Worm (Caenorhabditis elegans) whole organism, young adult: ENCODE results near the gene eng-1.
A peak's percentile ranks its signal among the peaks of the same experiment; 100 is the strongest.

Experiments used
- B0261.1 ChIP-seq: sonication (generic microtip); optimal IDR thresholded peaks from 2 replicates; lab custom pipeline; 2016; ENCODE audit warnings: mild to moderate bottlenecking, missing genetic modification characterization, moderate library complexity, missing compliant biosample characterization
- B0336.3 ChIP-seq: fragments of 200-800 bp; sonication (Bioruptor generic); IDR thresholded peaks from 2 replicates; pipeline ENCODE4 v1.3.6; 2022; ENCODE audit warnings: missing genetic modification characterization, missing compliant biosample characterization
- F33H1.4 ChIP-seq: fragments of 200-800 bp; sonication (Bioruptor generic); IDR thresholded peaks from 2 replicates; pipeline ENCODE4 v1.3.6; 2022; ENCODE audit warnings: missing genetic modification reagents, missing genetic modification characterization, missing compliant biosample characterization
- F37B4.10 ChIP-seq: fragments of 200-800 bp; sonication (Bioruptor generic); IDR thresholded peaks from 2 replicates; pipeline ENCODE4 v1.3.6; 2022; ENCODE audit warnings: missing genetic modification characterization, missing compliant biosample characterization
- F52B5.7 ChIP-seq: sonication (generic microtip); optimal IDR thresholded peaks from 2 replicates; lab custom pipeline; 2016; ENCODE audit warnings: mild to moderate bottlenecking, missing genetic modification characterization, missing compliant biosample characterization
- F57A8.1 ChIP-seq: fragments of 200-800 bp; sonication (Bioruptor generic); optimal IDR thresholded peaks from 2 replicates; lab custom pipeline; 2018; ENCODE audit warnings: mild to moderate bottlenecking, missing genetic modification characterization, moderate library complexity, missing compliant biosample characterization
- T26A5.8 ChIP-seq: sonication (generic microtip); optimal IDR thresholded peaks from 2 replicates; lab custom pipeline; 2016; ENCODE audit warnings: missing genetic modification characterization, missing compliant biosample characterization
- Y56A3A.18 ChIP-seq: fragments of 200-800 bp; sonication (Bioruptor generic); IDR thresholded peaks from 2 replicates; pipeline ENCODE4 v1.3.6; 2022; ENCODE audit warnings: missing genetic modification reagents, missing genetic modification characterization, missing compliant biosample characterization
- Y67H2A.10 ChIP-seq: fragments of 200-800 bp; sonication (Bioruptor generic); conservative IDR thresholded peaks from 2 replicates; pipeline ENCODE4 v1.3.6; 2022; ENCODE audit warnings: missing genetic modification reagents, missing genetic modification characterization, missing compliant biosample characterization
- Y95B8A.8 ChIP-seq: fragments of 200-800 bp; sonication (Bioruptor generic); IDR thresholded peaks from 2 replicates; pipeline ENCODE4 v1.3.6; 2022; ENCODE audit warnings: missing genetic modification reagents, missing genetic modification characterization, missing compliant biosample characterization
- ZK185.1 ChIP-seq: sonication (generic microtip); optimal IDR thresholded peaks from 2 replicates; lab custom pipeline; 2016; ENCODE audit warnings: mild to moderate bottlenecking, missing genetic modification characterization, missing compliant biosample characterization; ENCODE audit not compliant: poor library complexity, severe bottlenecking
- aptf-2 ChIP-seq: fragments of 200-800 bp; sonication (Bioruptor generic); conservative IDR thresholded peaks from 2 replicates; pipeline ENCODE4 v1.3.6; 2022; ENCODE audit warnings: missing genetic modification reagents, missing genetic modification characterization, missing compliant biosample characterization
- atf-7 ChIP-seq: sonication (generic microtip); optimal IDR thresholded peaks from 2 replicates; lab custom pipeline; 2017; ENCODE audit warnings: mild to moderate bottlenecking, missing genetic modification characterization, missing compliant biosample characterization
- attf-3 ChIP-seq: fragments of 200-800 bp; sonication (Bioruptor generic); conservative IDR thresholded peaks from 2 replicates; pipeline ENCODE4 v1.3.6; 2022; ENCODE audit warnings: missing genetic modification reagents, missing genetic modification characterization, missing compliant biosample characterization
- attf-6 ChIP-seq: fragments of 200-800 bp; sonication (Bioruptor generic); IDR thresholded peaks from 2 replicates; pipeline ENCODE4 v1.3.6; 2022; ENCODE audit warnings: missing genetic modification reagents, missing genetic modification characterization, missing compliant biosample characterization
- bed-1 ChIP-seq: fragments of 200-800 bp; sonication (Bioruptor generic); IDR thresholded peaks from 2 replicates; pipeline ENCODE4 v1.3.6; 2022; ENCODE audit warnings: missing genetic modification reagents, missing genetic modification characterization, missing compliant biosample characterization
- ceh-27 ChIP-seq: fragments of 200-800 bp; sonication (Bioruptor generic); optimal IDR thresholded peaks from 2 replicates; lab custom pipeline; 2018; ENCODE audit warnings: mild to moderate bottlenecking, missing genetic modification characterization, moderate library complexity, missing compliant biosample characterization
- ceh-40 ChIP-seq: fragments of 200-800 bp; sonication (Bioruptor generic); IDR thresholded peaks from 2 replicates; pipeline ENCODE4 v1.3.6; 2022; ENCODE audit warnings: missing genetic modification characterization, missing compliant biosample characterization
- ceh-79 ChIP-seq: sonication (generic microtip); optimal IDR thresholded peaks from 2 replicates; lab custom pipeline; 2017; ENCODE audit warnings: mild to moderate bottlenecking, missing genetic modification characterization, missing compliant biosample characterization
- dox-1 ChIP-seq: fragments of 200-800 bp; sonication (Bioruptor generic); IDR thresholded peaks from 2 replicates; pipeline ENCODE4 v1.3.6; 2022; ENCODE audit warnings: missing genetic modification reagents, missing genetic modification characterization, missing compliant biosample characterization
- egl-44 ChIP-seq: fragments of 200-800 bp; sonication (Bioruptor generic); IDR thresholded peaks from 2 replicates; pipeline ENCODE4 v1.3.6; 2022; ENCODE audit warnings: missing genetic modification reagents, missing genetic modification characterization, missing compliant biosample characterization
- ets-4 ChIP-seq: fragments of 200-800 bp; sonication (Bioruptor generic); optimal IDR thresholded peaks from 2 replicates; lab custom pipeline; 2018; ENCODE audit warnings: mild to moderate bottlenecking, missing genetic modification characterization, missing compliant biosample characterization
- gei-17 ChIP-seq: fragments of 200-800 bp; sonication (Bioruptor generic); optimal IDR thresholded peaks from 2 replicates; lab custom pipeline; 2018; ENCODE audit warnings: mild to moderate bottlenecking, missing genetic modification characterization, missing compliant biosample characterization
- hmg-1.2 ChIP-seq: fragments of 200-800 bp; sonication (Bioruptor generic); IDR thresholded peaks from 2 replicates; pipeline ENCODE4 v1.3.6; 2022; ENCODE audit warnings: missing genetic modification reagents, missing genetic modification characterization, missing compliant biosample characterization
- hmg-20 ChIP-seq: fragments of 200-800 bp; sonication (Bioruptor generic); IDR thresholded peaks from 2 replicates; pipeline ENCODE4 v1.3.6; 2022; ENCODE audit warnings: missing genetic modification reagents, missing genetic modification characterization, missing compliant biosample characterization
- hrde-1 ChIP-seq: sonication (generic microtip); optimal IDR thresholded peaks from 2 replicates; lab custom pipeline; 2016; ENCODE audit warnings: missing genetic modification characterization, mild to moderate bottlenecking, missing compliant biosample characterization, moderate library complexity, missing genotype, missing genetic modification reagents, borderline replicate concordance
- hsf-1 ChIP-seq: fragments of 200-800 bp; sonication (Bioruptor generic); IDR thresholded peaks from 2 replicates; pipeline ENCODE4 v1.3.6; 2022; ENCODE audit warnings: missing genetic modification reagents, missing genetic modification characterization, missing compliant biosample characterization
- let-526 ChIP-seq: fragments of 200-800 bp; sonication (Bioruptor generic); IDR thresholded peaks from 2 replicates; pipeline ENCODE4 v1.3.6; 2022; ENCODE audit warnings: missing genetic modification reagents, missing genetic modification characterization, missing compliant biosample characterization
- let-607 ChIP-seq, 2 experiments: fragments of 200-800 bp in 1 of 2; sonication (Bioruptor generic) in 1 of 2; sonication (generic microtip) in 1 of 2; optimal IDR thresholded peaks; 2 replicates each; lab custom pipeline; 2016 to 2018; ENCODE audit warnings: mild to moderate bottlenecking in 2 of 2, missing compliant biosample characterization in 2 of 2, missing genetic modification characterization in 2 of 2, moderate library complexity in 2 of 2, missing genotype in 1 of 2
- lin-54 ChIP-seq: fragments of 200-800 bp; sonication (Bioruptor generic); optimal IDR thresholded peaks from 2 replicates; lab custom pipeline; 2018; ENCODE audit warnings: mild to moderate bottlenecking, missing genetic modification characterization, missing compliant biosample characterization
- mcd-1 ChIP-seq: fragments of 200-800 bp; sonication (Bioruptor generic); IDR thresholded peaks from 2 replicates; pipeline ENCODE4 v1.3.6; 2022; ENCODE audit warnings: missing genetic modification reagents, missing genetic modification characterization, missing compliant biosample characterization
- mxl-1 ChIP-seq: sonication (generic microtip); optimal IDR thresholded peaks from 2 replicates; lab custom pipeline; 2016; ENCODE audit warnings: missing genetic modification characterization, missing compliant biosample characterization
- nhr-120 ChIP-seq: fragments of 200-800 bp; sonication (Bioruptor generic); IDR thresholded peaks from 2 replicates; pipeline ENCODE4 v1.3.6; 2022; ENCODE audit warnings: missing genetic modification characterization, missing compliant biosample characterization
- nhr-179 ChIP-seq: sonication (generic microtip); optimal IDR thresholded peaks from 2 replicates; lab custom pipeline; 2016; ENCODE audit warnings: mild to moderate bottlenecking, missing genetic modification characterization, missing compliant biosample characterization
- nhr-27 ChIP-seq: fragments of 200-800 bp; sonication (Bioruptor generic); optimal IDR thresholded peaks from 2 replicates; lab custom pipeline; 2018; ENCODE audit warnings: mild to moderate bottlenecking, missing genetic modification characterization, moderate library complexity, missing compliant biosample characterization
- repo-1 ChIP-seq: sonication (generic microtip); optimal IDR thresholded peaks from 2 replicates; lab custom pipeline; 2017; ENCODE audit warnings: mild to moderate bottlenecking, missing genetic modification characterization, missing compliant biosample characterization
- sea-2 ChIP-seq: fragments of 200-800 bp; sonication (Bioruptor generic); IDR thresholded peaks from 2 replicates; pipeline ENCODE4 v1.3.6; 2022; ENCODE audit warnings: missing genetic modification characterization, missing compliant biosample characterization
- tlf-1 ChIP-seq: fragments of 200-800 bp; sonication (Bioruptor generic); optimal IDR thresholded peaks from 2 replicates; lab custom pipeline; 2018; ENCODE audit warnings: mild to moderate bottlenecking, missing genetic modification characterization, missing compliant biosample characterization
- zfh-2 ChIP-seq: fragments of 200-800 bp; sonication (Bioruptor generic); conservative IDR thresholded peaks from 2 replicates; pipeline ENCODE4 v1.3.6; 2022; ENCODE audit warnings: missing genetic modification reagents, missing genetic modification characterization, missing compliant biosample characterization
- ztf-18 ChIP-seq: sonication (generic microtip); optimal IDR thresholded peaks from 2 replicates; lab custom pipeline; 2016; ENCODE audit warnings: missing genotype, mild to moderate bottlenecking, missing genetic modification characterization, missing compliant biosample characterization
- ztf-22 ChIP-seq: fragments of 200-800 bp; sonication (Bioruptor generic); optimal IDR thresholded peaks from 2 replicates; lab custom pipeline; 2018; ENCODE audit warnings: mild to moderate bottlenecking, missing genetic modification characterization, moderate library complexity, missing compliant biosample characterization
- ztf-26 ChIP-seq: sonication (generic microtip); optimal IDR thresholded peaks from 2 replicates; lab custom pipeline; 2017; ENCODE audit warnings: missing genetic modification characterization, missing compliant biosample characterization

Gene eng-1

ce11 chrIII:5838159-5839046 is 29.9 kb downstream of the eng-1 start (continued):
- no peak for TF ChIP-seq mcd-1 (GFP tag; lab: Robert Waterston, UW)
- no peak for TF ChIP-seq hsf-1
- no peak; the same call in 1 of the 2 replicates for TF ChIP-seq dox-1 (GFP tag; lab: Robert Waterston, UW)
- no peak for TF ChIP-seq nhr-120
- TF ChIP-seq let-607 (tag; optimal IDR thresholded peaks at IDR 0.05; lab: Kevin White, UChicago) = peak in 1 of 2 experiments; percentile 64
- no peak for TF ChIP-seq nhr-27 (tag; lab: Kevin White, UChicago)
- TF ChIP-seq ceh-40 (GFP tag; lab: Robert Waterston, UW) = no peak
- no peak for TF ChIP-seq F52B5.7
- peak; percentile 9 for TF ChIP-seq lin-54
- no peak for TF ChIP-seq hrde-1 (tag; lab: Kevin White, UChicago)
- TF ChIP-seq ets-4 (GFP tag; lab: Kevin White, UChicago) = peak; percentile 58

ce11 chrIII:5836816-5837215 is 31.5 kb downstream of the eng-1 start, which contains the start of gene W04D12.1:
Gene W04D12.1, plus strand, starts transcription at chrIII:5836926.
- TF ChIP-seq attf-6 (GFP tag; lab: Robert Waterston, UW) = no peak
- TF ChIP-seq ZK185.1 (tag; lab: Kevin White, UChicago) = no peak
- no peak for TF ChIP-seq sea-2 (GFP tag; lab: Robert Waterston, UW)
- no peak for TF ChIP-seq ceh-27 (GFP tag; lab: Kevin White, UChicago)
- TF ChIP-seq B0336.3 (GFP tag; lab: Robert Waterston, UW) = no peak
- peak; percentile 58; the same call in 1 of the 2 replicates for TF ChIP-seq hmg-1.2 (GFP tag; lab: Robert Waterston, UW)
- TF ChIP-seq nhr-179 (tag; lab: Kevin White, UChicago) = no peak

DNA sequence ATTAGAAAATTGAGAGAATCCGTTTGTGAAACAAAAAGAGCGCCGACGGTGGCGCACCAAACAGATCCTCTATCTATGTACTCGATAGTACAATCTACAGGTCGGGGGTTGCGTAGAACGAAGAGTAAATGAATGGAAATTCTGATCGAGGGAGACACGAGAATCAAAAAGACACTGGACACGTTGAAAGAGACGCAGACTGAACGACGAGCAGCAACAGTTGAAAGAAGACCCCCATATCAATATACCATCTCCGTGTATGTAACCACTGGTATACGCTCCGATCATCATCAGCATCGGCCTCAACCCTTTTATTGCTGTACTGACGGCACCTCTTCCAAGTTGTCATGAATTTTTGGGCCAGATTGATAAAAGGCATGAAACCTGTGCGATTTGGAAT is 32.0 kb downstream of the eng-1 start:
- 0 out of 2 replicates have a peak, but pooled peaks have one; percentile 28 for TF ChIP-seq F37B4.10
- no peak for TF ChIP-seq repo-1 (tag; lab: Kevin White, UChicago)
- no peak for TF ChIP-seq T26A5.8
- no peak for TF ChIP-seq tlf-1 (GFP tag; lab: Kevin White, UChicago)
- peak; percentile 28; the same call in 1 of the 2 replicates for TF ChIP-seq hmg-1.2 (GFP tag; lab: Robert Waterston, UW)
- no peak for TF ChIP-seq Y67H2A.10
- TF ChIP-seq ets-4 (GFP tag; lab: Kevin White, UChicago) = no peak
- TF ChIP-seq egl-44 (GFP tag; lab: Robert Waterston, UW) = no peak
- no peak for TF ChIP-seq atf-7 (tag; lab: Kevin White, UChicago)
- TF ChIP-seq F57A8.1 (GFP tag; lab: Kevin White, UChicago) = no peak
- no peak for TF ChIP-seq Y56A3A.18 (GFP tag; lab: Robert Waterston, UW)
- TF ChIP-seq let-526 (GFP tag; lab: Robert Waterston, UW) = 0 out of 2 replicates have a peak, but pooled peaks have one; percentile 6
- TF ChIP-seq Y95B8A.8 (GFP tag; lab: Robert Waterston, UW) = no peak
- no peak for TF ChIP-seq hmg-20 (GFP tag; lab: Robert Waterston, UW)
- TF ChIP-seq bed-1 = no peak

- no peak for TF ChIP-seq ztf-22 (GFP tag; lab: Kevin White, UChicago)
- peak; percentile 69 for TF ChIP-seq zfh-2 (GFP tag; lab: Robert Waterston, UW)
- no peak for TF ChIP-seq mcd-1 (GFP tag; lab: Robert Waterston, UW)
- no peak for TF ChIP-seq F33H1.4 (GFP tag; lab: Robert Waterston, UW)
- no peak for TF ChIP-seq mxl-1 (tag; lab: Kevin White, UChicago)
- TF ChIP-seq B0261.1 (tag; lab: Kevin White, UChicago) = no peak
- peak; percentile 35 for TF ChIP-seq ztf-26 (tag; lab: Kevin White, UChicago)
- TF ChIP-seq ztf-18 = no peak
- TF ChIP-seq ZK185.1 (tag; lab: Kevin White, UChicago) = peak; percentile 36
- no peak for TF ChIP-seq ceh-79 (tag; lab: Kevin White, UChicago)
- TF ChIP-seq attf-3 = no peak
- no peak for TF ChIP-seq gei-17 (GFP tag; lab: Kevin White, UChicago)
- no peak for TF ChIP-seq aptf-2 (GFP tag; lab: Robert Waterston, UW)
Measured at ce11 chrIII:5835163-5835871, 33.0 kb downstream of the eng-1 start.
